Fruit fly (Drosophila melanogaster) whole organism: ENCODE measurements around the gene CG14877.

Experiments
- CG8478 ChIP-seq: fragments of >200 bp; optimal IDR thresholded peaks from 2 replicates; lab custom pipeline; 2018; ENCODE audit warnings: inconsistent platforms
- Dll ChIP-seq: fragments of >200 bp; optimal IDR thresholded peaks from 2 replicates; lab custom pipeline; 2017
- EcR ChIP-seq, 2 experiments: fragments of >200 bp; optimal IDR thresholded peaks; 2 replicates each; lab custom pipeline; 2017; ENCODE audit warnings: missing biosample characterization in 2 of 2, missing genetic modification characterization in 2 of 2, missing genetic modification reagents in 2 of 2
- pan ChIP-seq: fragments of >200 bp; optimal IDR thresholded peaks from 2 replicates; lab custom pipeline; 2017
- psq ChIP-seq: fragments of >200 bp; optimal IDR thresholded peaks from 2 replicates; lab custom pipeline; 2017
- usp ChIP-seq: fragments of >200 bp; optimal IDR thresholded peaks from 2 replicates; lab custom pipeline; 2017; ENCODE audit warnings: missing biosample characterization, missing genetic modification characterization, mixed read lengths

The CG14877 gene

DNA sequence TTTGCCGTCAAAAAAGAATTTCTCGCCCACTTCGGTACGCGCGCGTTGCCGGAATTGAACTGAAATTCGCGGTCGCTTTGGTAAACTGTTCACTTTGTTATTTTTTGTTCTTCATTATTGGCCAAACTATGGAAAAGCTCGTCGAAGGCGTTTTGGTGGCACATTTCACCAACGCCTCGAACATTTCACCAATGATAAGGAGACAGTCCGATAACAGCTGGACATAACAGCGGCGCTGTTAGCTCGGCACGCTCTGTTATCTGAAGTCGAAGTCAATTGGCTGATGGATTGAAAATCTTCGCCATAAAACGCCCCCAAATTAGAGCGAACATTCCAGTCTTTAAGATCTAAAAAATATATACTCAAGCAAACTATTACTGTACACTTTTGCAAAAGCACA, at the start of gene CG14877:
Gene CG14877, minus strand, starts transcription at position 101 of the 400 bp plus-strand sequence.
- no peak for TF ChIP-seq psq (lab: Kevin White, UChicago)
- TF ChIP-seq usp, result no peak
- TF ChIP-seq pan (lab: Kevin White, UChicago), result no peak
- TF ChIP-seq EcR (GFP tag; optimal IDR thresholded peaks at IDR 0.05; lab: Kevin White, UChicago), result no peak
- no peak for TF ChIP-seq Dll (lab: Kevin White, UChicago)
- no peak for TF ChIP-seq CG8478 (lab: Kevin White, UChicago)

dm6 chr3R:15937708-15938107, 41.8 kb upstream of the CG14877 start:
- TF ChIP-seq usp, result no peak
- peak; percentile 2 for TF ChIP-seq Dll (lab: Kevin White, UChicago)

- TF ChIP-seq pan (lab: Kevin White, UChicago) (no peak), usp (no peak), psq (lab: Kevin White, UChicago) (no peak), EcR (GFP tag; optimal IDR thresholded peaks at IDR 0.05; lab: Kevin White, UChicago) (no peak), Dll (lab: Kevin White, UChicago) (no peak), CG8478 (lab: Kevin White, UChicago) (no peak)
These were observed 39.7 kb upstream of the CG14877 start for dm6 chr3R:15935538-15935937.

- no peak for TF ChIP-seq psq (lab: Kevin White, UChicago)
- no peak for TF ChIP-seq EcR (GFP tag; optimal IDR thresholded peaks at IDR 0.05; lab: Kevin White, UChicago)
- no peak for TF ChIP-seq CG8478 (lab: Kevin White, UChicago)
- TF ChIP-seq pan (lab: Kevin White, UChicago), result no peak
- TF ChIP-seq Dll (lab: Kevin White, UChicago), result no peak
- no peak for TF ChIP-seq usp
These were observed 39.1 kb upstream of the CG14877 start, which contains the start of gene Sap47 for dm6 chr3R:15934952-15935351. Gene Sap47 (plus strand): TSS chr3R:15935100.

dm6 chr3R:15933609-15934232, 37.8 kb upstream of the CG14877 start, which contains the start of the genes CG5478 and blp:
Gene CG5478 (minus strand): TSS chr3R:15933734.
Gene blp (plus strand): TSS chr3R:15933847.
- TF ChIP-seq EcR (GFP tag; optimal IDR thresholded peaks at IDR 0.05; lab: Kevin White, UChicago), result no peak
- no peak for TF ChIP-seq psq (lab: Kevin White, UChicago)
- TF ChIP-seq CG8478 (lab: Kevin White, UChicago), result no peak

dm6 chr3R:15930050-15930449, 34.2 kb upstream of the CG14877 start:
- no peak for TF ChIP-seq usp
- no peak for TF ChIP-seq CG8478 (lab: Kevin White, UChicago)
- TF ChIP-seq Dll (lab: Kevin White, UChicago), result no peak
- TF ChIP-seq psq (lab: Kevin White, UChicago), result no peak
- no peak for TF ChIP-seq EcR (GFP tag; optimal IDR thresholded peaks at IDR 0.05; lab: Kevin White, UChicago)
- TF ChIP-seq pan (lab: Kevin White, UChicago), result no peak

dm6 chr3R:15928127-15928526, 32.2 kb upstream of the CG14877 start:
- TF ChIP-seq EcR (GFP tag; optimal IDR thresholded peaks at IDR 0.05; lab: Kevin White, UChicago), result no peak
- no peak for TF ChIP-seq CG8478 (lab: Kevin White, UChicago)
- TF ChIP-seq Dll (lab: Kevin White, UChicago), result no peak
- no peak for TF ChIP-seq pan (lab: Kevin White, UChicago)
- TF ChIP-seq psq (lab: Kevin White, UChicago), result no peak
- no peak for TF ChIP-seq usp

DNA sequence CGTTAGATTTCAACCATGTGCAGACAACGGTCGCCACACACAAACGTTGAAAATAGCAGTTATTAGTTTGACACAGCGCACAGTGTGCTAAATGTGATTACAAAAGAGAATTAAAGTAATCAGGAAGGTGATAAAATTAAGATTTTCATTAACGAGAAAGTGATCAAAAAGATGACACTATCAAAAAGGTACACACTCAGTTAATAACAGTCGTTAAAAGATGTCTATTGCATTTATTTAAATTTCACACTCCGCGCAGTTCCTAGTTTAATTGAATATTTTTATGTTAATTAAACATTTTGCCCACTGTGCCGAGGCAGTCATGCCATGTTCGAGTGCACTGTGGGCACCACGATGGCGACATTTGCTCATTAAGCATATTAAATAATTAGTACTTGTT, 31.3 kb upstream of the CG14877 start:
- no peak for TF ChIP-seq Dll (lab: Kevin White, UChicago)
- no peak for TF ChIP-seq EcR (GFP tag; optimal IDR thresholded peaks at IDR 0.05; lab: Kevin White, UChicago)
- no peak for TF ChIP-seq usp
- no peak for TF ChIP-seq CG8478 (lab: Kevin White, UChicago)
- TF ChIP-seq psq (lab: Kevin White, UChicago), result no peak
- no peak for TF ChIP-seq pan (lab: Kevin White, UChicago)

- TF ChIP-seq CG8478 (lab: Kevin White, UChicago) (no peak), Dll (lab: Kevin White, UChicago) (no peak)
These were observed 30.1 kb upstream of the CG14877 start for dm6 chr3R:15925939-15926338.

DNA sequence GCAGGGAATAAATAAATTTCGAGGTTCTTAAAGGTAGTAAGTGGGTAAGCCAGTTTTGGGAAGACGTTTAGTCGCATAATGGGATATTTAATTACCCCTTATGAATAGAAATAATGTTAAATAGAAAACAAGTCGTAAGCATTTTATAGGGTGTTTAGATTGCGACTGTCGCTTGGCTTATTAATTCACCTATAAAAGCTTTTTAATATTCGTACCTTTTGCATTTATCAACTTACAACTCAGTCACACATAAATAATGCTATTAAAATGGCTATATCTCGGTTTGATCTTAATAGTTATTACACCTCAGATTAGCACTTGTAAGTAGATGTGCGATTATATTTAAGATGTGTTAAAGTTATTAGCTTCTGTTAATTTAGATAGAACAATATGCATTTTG, 29.5 kb upstream of the CG14877 start, which contains the start of gene CG34276:
Gene CG34276, plus strand, starts transcription at position 301 of the 400 bp plus-strand sequence.
- TF ChIP-seq CG8478 (lab: Kevin White, UChicago), result no peak

- TF ChIP-seq pan (lab: Kevin White, UChicago) (no peak), psq (lab: Kevin White, UChicago) (no peak), usp (no peak), EcR (GFP tag; optimal IDR thresholded peaks at IDR 0.05; lab: Kevin White, UChicago) (no peak), Dll (lab: Kevin White, UChicago) (no peak), CG8478 (lab: Kevin White, UChicago) (no peak)
These were observed 27.0 kb upstream of the CG14877 start for dm6 chr3R:15922622-15923574.

- TF ChIP-seq Dll (lab: Kevin White, UChicago) (no peak), psq (lab: Kevin White, UChicago) (no peak), pan (lab: Kevin White, UChicago) (no peak), EcR (GFP tag; optimal IDR thresholded peaks at IDR 0.05; lab: Kevin White, UChicago) (no peak), usp (no peak), CG8478 (lab: Kevin White, UChicago) (no peak)
These were observed 25.9 kb upstream of the CG14877 start for dm6 chr3R:15921747-15922146.
